Worm (Caenorhabditis elegans) whole organism, young adult: ENCODE measurements around the gene pqn-79.

Source experiments
- Y79H2A.3 ChIP-seq: fragments of 200-800 bp; sonication (Bioruptor generic); conservative IDR thresholded peaks from 2 replicates; pipeline ENCODE4 v1.3.6; 2022; ENCODE audit warnings: missing genetic modification reagents, missing genetic modification characterization, missing compliant biosample characterization
- ZK185.1 ChIP-seq: sonication (generic microtip); optimal IDR thresholded peaks from 2 replicates; lab custom pipeline; 2016; ENCODE audit warnings: mild to moderate bottlenecking, missing genetic modification characterization, missing compliant biosample characterization; ENCODE audit not compliant: poor library complexity, severe bottlenecking
- ccch-3 ChIP-seq: fragments of 200-800 bp; sonication (Bioruptor generic); optimal IDR thresholded peaks from 2 replicates; lab custom pipeline; 2018; ENCODE audit warnings: mild to moderate bottlenecking, missing genetic modification characterization, missing compliant biosample characterization
- hrde-1 ChIP-seq: sonication (generic microtip); optimal IDR thresholded peaks from 2 replicates; lab custom pipeline; 2016; ENCODE audit warnings: missing genetic modification characterization, mild to moderate bottlenecking, missing compliant biosample characterization, moderate library complexity, missing genotype, missing genetic modification reagents, borderline replicate concordance
- lin-26 ChIP-seq: fragments of 200-800 bp; sonication (Bioruptor generic); IDR thresholded peaks from 2 replicates; pipeline ENCODE4 v1.3.6; 2022; ENCODE audit warnings: missing genetic modification reagents, missing genetic modification characterization, missing compliant biosample characterization
- madf-10 ChIP-seq: sonication (generic microtip); optimal IDR thresholded peaks from 2 replicates; lab custom pipeline; 2016; ENCODE audit warnings: mild to moderate bottlenecking, missing genetic modification characterization, missing compliant biosample characterization
- pha-4 ChIP-seq: fragments of 150-350 bp; sonication (generic microtip); optimal IDR thresholded peaks from 2 replicates; lab custom pipeline; 2014; ENCODE audit warnings: missing biosample characterization, missing genetic modification reagents, missing genetic modification characterization
- rec-8 ChIP-seq, 2 experiments: sonication (generic microtip); optimal IDR thresholded peaks; 2 replicates each; lab custom pipeline; 2016; ENCODE audit warnings: mild to moderate bottlenecking in 2 of 2, missing genetic modification characterization in 2 of 2, missing genetic modification reagents in 2 of 2, missing genotype in 2 of 2, missing biosample characterization in 1 of 2, missing compliant biosample characterization in 1 of 2, moderate library complexity in 1 of 2
- unc-62 ChIP-seq: fragments of 150-350 bp; optimal IDR thresholded peaks from 2 replicates; lab custom pipeline; 2014; ENCODE audit warnings: missing biosample characterization, missing genetic modification reagents, missing genetic modification characterization

DNA sequence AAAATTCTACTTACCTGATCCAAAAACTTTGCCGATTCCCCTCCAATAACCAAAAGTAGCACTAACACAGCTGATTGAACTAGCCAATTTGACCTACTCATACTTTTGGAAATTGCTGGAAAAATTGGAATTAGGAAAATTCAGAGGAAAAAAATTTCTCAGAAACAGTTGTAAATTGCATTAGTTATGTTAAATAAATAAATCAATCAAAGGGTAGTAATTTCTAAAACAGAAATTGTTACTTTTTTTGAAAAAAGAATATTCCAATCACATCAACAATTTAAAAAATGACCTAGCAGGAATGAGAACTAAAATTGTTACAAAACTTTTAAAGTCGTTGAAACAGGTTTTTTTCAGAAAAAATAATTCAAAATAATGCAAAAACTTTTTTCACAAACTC lies 21.6 kb downstream of the pqn-79 start, which contains the start of gene Y105C5A.8:
- TF ChIP-seq hrde-1 (tag; lab: Kevin White, UChicago), result no peak
- no peak for TF ChIP-seq ZK185.1 (tag; lab: Kevin White, UChicago)
- TF ChIP-seq pha-4 (tag; lab: Kevin White, UChicago), result no peak
- no peak for TF ChIP-seq lin-26
- TF ChIP-seq unc-62 (GFP tag; lab: Kevin White, UChicago), result no peak
- no peak for TF ChIP-seq rec-8 (tag; optimal IDR thresholded peaks at IDR 0.05; lab: Kevin White, UChicago)
- TF ChIP-seq Y79H2A.3 (GFP tag; lab: Robert Waterston, UW), result no peak
- TF ChIP-seq ccch-3 (GFP tag; lab: Kevin White, UChicago), result no peak
- no peak for TF ChIP-seq madf-10
